ENCODE assay signal across 1 fruit fly cellular context in the genomic region with DNA sequence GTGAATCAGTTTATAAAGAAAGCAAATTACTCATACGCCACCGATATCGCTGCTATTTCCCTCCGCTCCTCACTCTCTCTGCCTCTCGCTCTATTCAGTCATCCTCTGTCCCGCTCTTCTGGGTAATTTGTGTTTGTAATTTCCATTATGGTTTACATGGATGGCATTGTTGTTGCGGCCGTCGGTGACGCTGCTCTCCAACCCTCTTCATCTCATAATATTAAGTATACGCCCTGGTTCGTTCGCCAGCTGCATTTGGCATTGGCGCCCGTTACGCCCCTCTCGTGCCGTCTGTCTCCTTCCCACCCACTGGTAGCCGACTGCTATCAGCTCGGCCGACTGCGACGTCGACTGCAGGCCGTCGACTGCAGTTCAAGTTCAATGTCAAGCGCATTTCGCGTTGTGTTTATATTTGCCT.
TF ChIP-seq lines count a peak whose summit lies in the region.

No protein-coding gene starts in this region.

TF ChIP-seq in whole organism, embryonic, 481 proteins besides CTCF, POLR2A, EP300 and RAD21 (continued from another document):
- no peak for TF ChIP-seq CG8290 (GFP tag; optimal IDR thresholded peaks at IDR 0.05; lab: Kevin White, UChicago)
- TF ChIP-seq CG8290 (tag; optimal IDR thresholded peaks at IDR 0.05; lab: Kevin White, UChicago) = peak in 1 of 2 experiments; percentile 1
- no peak for TF ChIP-seq Hr3 (GFP tag; optimal IDR thresholded peaks at IDR 0.05; lab: Kevin White, UChicago)
- no peak for TF ChIP-seq yki (optimal IDR thresholded peaks at IDR 0.05; lab: Kevin White, UChicago)
- no peak for TF ChIP-seq HLH3B (GFP tag; IDR thresholded peaks at IDR 0.05; lab: Robert Waterston, UW)
- peak; percentile 51 for TF ChIP-seq sens (GFP tag; lab: Kevin White, UChicago)
- no peak for TF ChIP-seq trem (tag; optimal IDR thresholded peaks at IDR 0.05; lab: Kevin White, UChicago)
- TF ChIP-seq twi (tag; optimal IDR thresholded peaks at IDR 0.05; lab: Kevin White, UChicago) = no peak
- TF ChIP-seq CG18599 (GFP tag; optimal IDR thresholded peaks at IDR 0.05; lab: Kevin White, UChicago) = peak; percentile 18
- TF ChIP-seq nom (GFP tag; optimal IDR thresholded peaks at IDR 0.05; lab: Kevin White, UChicago) = peak; percentile 11
- peak; percentile 54; the same call in 1 of the 2 replicates for TF ChIP-seq crol (GFP tag; IDR thresholded peaks at IDR 0.05; lab: Robert Waterston, UW)
- TF ChIP-seq sob (GFP tag; IDR thresholded peaks at IDR 0.05; lab: Robert Waterston, UW) = peak; percentile 25; the same call in 1 of the 2 replicates
- 0 out of 2 replicates have a peak, but pooled peaks have one; percentile 26 for TF ChIP-seq CG7372 (GFP tag; IDR thresholded peaks at IDR 0.05; lab: Robert Waterston, UW)
- no peak for TF ChIP-seq Deaf1 (tag; optimal IDR thresholded peaks at IDR 0.05; lab: Kevin White, UChicago)
- peak; percentile 51 for TF ChIP-seq Med (GFP tag; lab: Kevin White, UChicago)
- TF ChIP-seq knrl (GFP tag; IDR thresholded peaks at IDR 0.05; lab: Robert Waterston, UW; ENCODE audit: partially characterized antibody) = no peak
- TF ChIP-seq ftz-f1 (GFP tag; optimal IDR thresholded peaks at IDR 0.05; lab: Kevin White, UChicago) = peak; percentile 56
